Worm (Caenorhabditis elegans): Measurements from ENCODE around the gene Y40B10A.5.
"Not testable (repeated sequence)": the region's sequence is repeated elsewhere in the genome, so short reads cannot be mapped to it uniquely, and the experiment has no call there.

Y40B10A.5 gene

ce11 chrV:2045956-2046355, at the start of gene Y40B10A.5:
TSS of gene Y40B10A.5 (minus strand) at chrV:2046056.
- no peak for TF ChIP-seq ama-1 (optimal IDR thresholded peaks at IDR 0.05)
- no peak for TF ChIP-seq che-1 (tag; optimal IDR thresholded peaks at IDR 0.05)
- no peak for TF ChIP-seq hlh-8 (tag; optimal IDR thresholded peaks at IDR 0.05)
- no peak for TF ChIP-seq ttx-3 (tag; optimal IDR thresholded peaks at IDR 0.05)

- TF ChIP-seq unc-3 (GFP tag; conservative IDR thresholded peaks at IDR 0.05) = no peak
- TF ChIP-seq unc-3 (tag; optimal IDR thresholded peaks at IDR 0.05) = no peak
- TF ChIP-seq ztf-16 (tag; optimal IDR thresholded peaks at IDR 0.05) = no peak
- TF ChIP-seq nhr-11 (tag; optimal IDR thresholded peaks at IDR 0.05) = no peak
- TF ChIP-seq F13H6.1 (tag; optimal IDR thresholded peaks at IDR 0.05) = no peak
- TF ChIP-seq zip-5 (tag; optimal IDR thresholded peaks at IDR 0.05) = no peak
- no peak for TF ChIP-seq pag-3 (tag; optimal IDR thresholded peaks at IDR 0.05; ENCODE audit: borderline replicate concordance)
- no peak for TF ChIP-seq ceh-14 (tag; optimal IDR thresholded peaks at IDR 0.05)
- no peak for TF ChIP-seq elt-4 (tag; optimal IDR thresholded peaks at IDR 0.05)
- TF ChIP-seq ceh-31 (tag; optimal IDR thresholded peaks at IDR 0.05) = no peak
- TF ChIP-seq fkh-10 (GFP tag; optimal IDR thresholded peaks at IDR 0.05) = no peak
- TF ChIP-seq sox-2 (GFP tag; IDR thresholded peaks at IDR 0.05) = no peak
These were observed 49.3 kb upstream of the Y40B10A.5 start, which contains the start of gene F36F12.2 for ce11 chrV:2095204-2095603. TSS of gene F36F12.2 (minus strand) at chrV:2095304.

ce11 chrV:2090321-2090720, 44.5 kb upstream of the Y40B10A.5 start, which contains the start of gene ztf-28:
TSS of gene ztf-28 (plus strand) at chrV:2090669.
- not testable (repeated sequence) for TF ChIP-seq pha-4 (tag; optimal IDR thresholded peaks at IDR 0.05); ceh-45 (GFP tag; IDR thresholded peaks at IDR 0.05); pax-1 (tag; optimal IDR thresholded peaks at IDR 0.05)

ce11 chrV:2085745-2086267, 40.0 kb upstream of the Y40B10A.5 start, which contains the start of gene F36F12.3:
TSS of gene F36F12.3 (plus strand) at chrV:2085795.
- not testable (repeated sequence) for TF ChIP-seq mec-3 (tag; optimal IDR thresholded peaks at IDR 0.05; ENCODE audit: borderline replicate concordance); hlh-6 (tag; optimal IDR thresholded peaks at IDR 0.05); ahr-1 (tag; optimal IDR thresholded peaks at IDR 0.05)

ce11 chrV:2083869-2084268, 38.0 kb upstream of the Y40B10A.5 start:
- TF ChIP-seq unc-55 (GFP tag; optimal IDR thresholded peaks at IDR 0.05) = no peak
- TF ChIP-seq fax-1 (tag; optimal IDR thresholded peaks at IDR 0.05) = no peak
- TF ChIP-seq mec-3 (tag; optimal IDR thresholded peaks at IDR 0.05; ENCODE audit: borderline replicate concordance) = no peak
- TF ChIP-seq fkh-10 (GFP tag; optimal IDR thresholded peaks at IDR 0.05) = no peak
- TF ChIP-seq K02D7.2 (tag; optimal IDR thresholded peaks at IDR 0.05) = no peak
- no peak for TF ChIP-seq hlh-15 (tag; optimal IDR thresholded peaks at IDR 0.05)
- TF ChIP-seq dve-1 (tag; optimal IDR thresholded peaks at IDR 0.05) = no peak
- no peak for TF ChIP-seq C38D4.7 (GFP tag; optimal IDR thresholded peaks at IDR 0.05)
- TF ChIP-seq ceh-22 (tag; optimal IDR thresholded peaks at IDR 0.05) = no peak
- no peak for TF ChIP-seq madf-2 (tag; optimal IDR thresholded peaks at IDR 0.05)
- TF ChIP-seq sox-2 (GFP tag; IDR thresholded peaks at IDR 0.05) = no peak
- TF ChIP-seq pat-9 (tag; optimal IDR thresholded peaks at IDR 0.05) = no peak
- TF ChIP-seq pros-1 (tag; optimal IDR thresholded peaks at IDR 0.05) = no peak
- TF ChIP-seq hlh-13 (GFP tag; optimal IDR thresholded peaks at IDR 0.05) = no peak
- TF ChIP-seq fkh-6 (tag; optimal IDR thresholded peaks at IDR 0.05) = no peak
- no peak for TF ChIP-seq tbx-7 (tag; optimal IDR thresholded peaks at IDR 0.05)
- no peak for TF ChIP-seq elt-2 (tag; optimal IDR thresholded peaks at IDR 0.05)
- no peak for TF ChIP-seq F13H6.1 (tag; optimal IDR thresholded peaks at IDR 0.05)
- TF ChIP-seq ceh-19 (GFP tag; optimal IDR thresholded peaks at IDR 0.05) = no peak
- TF ChIP-seq hlh-8 (tag; optimal IDR thresholded peaks at IDR 0.05) = no peak

Measured in whole organism, late embryonic.